Fruit fly (Drosophila melanogaster) whole organism, adult: ENCODE results near the gene CG7290.

ENCODE experiments used
- CG1620 ChIP-seq: fragments of 200-800 bp; sonication (Bioruptor generic); optimal IDR thresholded peaks from 2 replicates; lab custom pipeline; 2016; ENCODE audit warnings: missing biosample characterization, missing genetic modification characterization
- CG33017 ChIP-seq: fragments of 200-800 bp; sonication (Bioruptor generic); optimal IDR thresholded peaks from 2 replicates; lab custom pipeline; 2018; ENCODE audit warnings: missing biosample characterization, mild to moderate bottlenecking, missing genetic modification characterization, moderate library complexity
- CG7045 ChIP-seq: fragments of 200-800 bp; sonication (Bioruptor generic); optimal IDR thresholded peaks from 2 replicates; lab custom pipeline; 2017; ENCODE audit warnings: missing biosample characterization, mild to moderate bottlenecking, missing genetic modification characterization
- CG7101 ChIP-seq: fragments of 200-800 bp; sonication (Bioruptor generic); optimal IDR thresholded peaks from 2 replicates; lab custom pipeline; 2018; ENCODE audit warnings: missing biosample characterization, mild to moderate bottlenecking, missing genetic modification characterization, moderate library complexity
- Hr96 ChIP-seq: fragments of 200-800 bp; sonication (Bioruptor generic); optimal IDR thresholded peaks from 2 replicates; lab custom pipeline; 2016; ENCODE audit warnings: missing biosample characterization, missing genetic modification characterization
- bab1 ChIP-seq: fragments of 200-800 bp; sonication (Bioruptor generic); optimal IDR thresholded peaks from 3 replicates; lab custom pipeline; 2019; ENCODE audit warnings: missing biosample characterization, mild to moderate bottlenecking, missing genetic modification characterization, moderate library complexity
- kay ChIP-seq: fragments of 200-800 bp; sonication (Bioruptor generic); peaks from one replicate; lab custom pipeline; 2016; ENCODE audit warnings: missing biosample characterization, missing genetic modification characterization, borderline replicate concordance
- toe ChIP-seq: fragments of 200-800 bp; sonication (Bioruptor generic); optimal IDR thresholded peaks from 2 replicates; lab custom pipeline; 2016; ENCODE audit warnings: missing biosample characterization, missing genetic modification characterization

DNA sequence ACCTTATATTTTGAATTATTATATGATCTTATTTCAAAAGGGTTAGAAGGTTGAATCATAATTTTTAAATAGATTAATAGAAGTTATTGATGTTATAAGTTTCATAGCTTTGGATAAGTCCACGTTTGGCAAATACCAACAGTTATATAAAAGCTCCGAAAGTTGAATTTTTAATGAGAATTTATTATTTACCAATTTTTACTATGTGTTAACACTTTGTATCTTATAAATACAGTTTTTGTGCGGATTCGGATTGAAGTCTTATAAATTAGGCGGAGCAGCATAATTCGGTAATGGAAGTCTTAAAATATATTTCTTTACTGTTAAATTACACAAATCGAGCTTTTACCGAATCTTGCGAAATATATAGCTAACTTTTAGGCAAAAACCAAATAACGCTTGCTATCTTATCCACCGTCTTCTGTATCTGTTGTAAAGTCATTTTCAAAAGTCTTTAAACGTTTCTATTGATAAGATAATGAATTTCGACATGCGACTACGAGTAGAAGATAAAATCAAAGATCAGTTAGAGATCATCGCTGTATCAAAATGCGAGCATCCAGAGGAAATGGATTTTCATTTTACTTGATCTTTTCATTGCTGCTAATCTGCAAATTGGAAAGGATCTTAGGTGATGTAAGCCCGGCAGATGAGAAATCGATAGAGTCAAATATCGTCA is 6.1 kb downstream of the CG7290 start, which contains the start of gene CG42833:
- peak; percentile 93 for TF ChIP-seq kay (GFP tag; lab: Kevin White, UChicago)
- no peak for TF ChIP-seq toe
- TF ChIP-seq CG33017 (tag; lab: Kevin White, UChicago): no peak
- no peak for TF ChIP-seq Hr96 (GFP tag; lab: Kevin White, UChicago)
- no peak for TF ChIP-seq CG1620 (GFP tag; lab: Kevin White, UChicago)
- TF ChIP-seq CG7045: no peak
- TF ChIP-seq CG7101 (tag; lab: Kevin White, UChicago): no peak
- no peak for TF ChIP-seq bab1 (GFP tag; lab: Kevin White, UChicago)
